Fruit fly (Drosophila melanogaster): ENCODE results near the gene ct.

The ct gene

dm6 chrX:7603657-7604056 is 4.6 kb upstream of the ct start:
- TF ChIP-seq toe (GFP tag; optimal IDR thresholded peaks at IDR 0.05) = no peak
- no peak for TF ChIP-seq cic (GFP tag; optimal IDR thresholded peaks at IDR 0.05)
- no peak for TF ChIP-seq CG5204 (GFP tag; optimal IDR thresholded peaks at IDR 0.05)
- TF ChIP-seq Hr96 (GFP tag; optimal IDR thresholded peaks at IDR 0.05) = no peak
- no peak for TF ChIP-seq CG14711 (tag; optimal IDR thresholded peaks at IDR 0.05)
- TF ChIP-seq ovo (GFP tag; optimal IDR thresholded peaks at IDR 0.05) = no peak
- no peak for TF ChIP-seq CG11617 (GFP tag; optimal IDR thresholded peaks at IDR 0.05)
- TF ChIP-seq CG12768 (GFP tag; optimal IDR thresholded peaks at IDR 0.05) = no peak
- TF ChIP-seq kay (GFP tag; ENCODE audit: borderline replicate concordance) = no peak
- TF ChIP-seq cnc (optimal IDR thresholded peaks at IDR 0.05) = no peak
- no peak for TF ChIP-seq bab1 (GFP tag; optimal IDR thresholded peaks at IDR 0.05)
- TF ChIP-seq CG7101 (tag; optimal IDR thresholded peaks at IDR 0.05) = no peak
- TF ChIP-seq pad (GFP tag; optimal IDR thresholded peaks at IDR 0.05) = no peak
- no peak for TF ChIP-seq Crg-1 (GFP tag; optimal IDR thresholded peaks at IDR 0.05)
- TF ChIP-seq Clk (GFP tag; optimal IDR thresholded peaks at IDR 0.05) = no peak
- TF ChIP-seq CG7045 (GFP tag; optimal IDR thresholded peaks at IDR 0.05) = no peak
- TF ChIP-seq Mnt (GFP tag; optimal IDR thresholded peaks at IDR 0.05) = no peak
- no peak for TF ChIP-seq CG1620 (GFP tag; optimal IDR thresholded peaks at IDR 0.05)

dm6 chrX:7604503-7604969 is 3.7 kb upstream of the ct start:
- TF ChIP-seq ovo (GFP tag; optimal IDR thresholded peaks at IDR 0.05) (peak; percentile 50), CG12768 (GFP tag; optimal IDR thresholded peaks at IDR 0.05) (no peak), cic (GFP tag; optimal IDR thresholded peaks at IDR 0.05) (no peak), CG11617 (GFP tag; optimal IDR thresholded peaks at IDR 0.05) (peak; percentile 48), Hr96 (GFP tag; optimal IDR thresholded peaks at IDR 0.05) (peak; percentile 45), CG14711 (tag; optimal IDR thresholded peaks at IDR 0.05) (no peak), tj (GFP tag; optimal IDR thresholded peaks at IDR 0.05) (peak; percentile 55), pad (GFP tag; optimal IDR thresholded peaks at IDR 0.05) (peak; percentile 48), Mnt (GFP tag; optimal IDR thresholded peaks at IDR 0.05) (peak; percentile 8), CG7045 (GFP tag; optimal IDR thresholded peaks at IDR 0.05) (peak; percentile 44)

dm6 chrX:7605669-7606068 is 2.6 kb upstream of the ct start:
- TF ChIP-seq toe (GFP tag; optimal IDR thresholded peaks at IDR 0.05) = peak; percentile 2
- peak; percentile 23 for TF ChIP-seq tj (GFP tag; optimal IDR thresholded peaks at IDR 0.05)
- TF ChIP-seq cnc (optimal IDR thresholded peaks at IDR 0.05) = no peak
- no peak for TF ChIP-seq CG14711 (tag; optimal IDR thresholded peaks at IDR 0.05)

dm6 chrX:7606362-7606761 is 1.9 kb upstream of the ct start:
- no peak for TF ChIP-seq CG12768 (GFP tag; optimal IDR thresholded peaks at IDR 0.05)
- no peak for TF ChIP-seq bab1 (GFP tag; optimal IDR thresholded peaks at IDR 0.05)
- no peak for TF ChIP-seq cic (GFP tag; optimal IDR thresholded peaks at IDR 0.05)
- TF ChIP-seq Crg-1 (GFP tag; optimal IDR thresholded peaks at IDR 0.05) = no peak
- TF ChIP-seq CG7045 (GFP tag; optimal IDR thresholded peaks at IDR 0.05) = no peak
- no peak for TF ChIP-seq kay (GFP tag; ENCODE audit: borderline replicate concordance)
- TF ChIP-seq Clk (GFP tag; optimal IDR thresholded peaks at IDR 0.05) = no peak
- TF ChIP-seq ovo (GFP tag; optimal IDR thresholded peaks at IDR 0.05) = no peak
- no peak for TF ChIP-seq Mnt (GFP tag; optimal IDR thresholded peaks at IDR 0.05)
- no peak for TF ChIP-seq CG5204 (GFP tag; optimal IDR thresholded peaks at IDR 0.05)
- no peak for TF ChIP-seq CG1620 (GFP tag; optimal IDR thresholded peaks at IDR 0.05)
- TF ChIP-seq Hr96 (GFP tag; optimal IDR thresholded peaks at IDR 0.05) = no peak
- no peak for TF ChIP-seq cnc (optimal IDR thresholded peaks at IDR 0.05)
- no peak for TF ChIP-seq CG7101 (tag; optimal IDR thresholded peaks at IDR 0.05)
- no peak for TF ChIP-seq CG14711 (tag; optimal IDR thresholded peaks at IDR 0.05)
- no peak for TF ChIP-seq CG33017 (tag; optimal IDR thresholded peaks at IDR 0.05)

dm6 chrX:7616920-7617319 is 8.7 kb downstream of the ct start:
- TF ChIP-seq cic (GFP tag; optimal IDR thresholded peaks at IDR 0.05) (no peak), tj (GFP tag; optimal IDR thresholded peaks at IDR 0.05) (peak; percentile 36), CG7045 (GFP tag; optimal IDR thresholded peaks at IDR 0.05) (no peak)

- TF ChIP-seq CG1620 (GFP tag; optimal IDR thresholded peaks at IDR 0.05) = no peak
- no peak for TF ChIP-seq bab1 (GFP tag; optimal IDR thresholded peaks at IDR 0.05)
- TF ChIP-seq cnc (optimal IDR thresholded peaks at IDR 0.05) = no peak
- TF ChIP-seq pad (GFP tag; optimal IDR thresholded peaks at IDR 0.05) = no peak
- TF ChIP-seq CG5204 (GFP tag; optimal IDR thresholded peaks at IDR 0.05) = no peak
- TF ChIP-seq CG7045 (GFP tag; optimal IDR thresholded peaks at IDR 0.05) = no peak
- TF ChIP-seq ovo (GFP tag; optimal IDR thresholded peaks at IDR 0.05) = no peak
- TF ChIP-seq Crg-1 (GFP tag; optimal IDR thresholded peaks at IDR 0.05) = no peak
- TF ChIP-seq Mnt (GFP tag; optimal IDR thresholded peaks at IDR 0.05) = no peak
- no peak for TF ChIP-seq Hr96 (GFP tag; optimal IDR thresholded peaks at IDR 0.05)
- no peak for TF ChIP-seq CG11617 (GFP tag; optimal IDR thresholded peaks at IDR 0.05)
- no peak for TF ChIP-seq CG12768 (GFP tag; optimal IDR thresholded peaks at IDR 0.05)
- TF ChIP-seq CG7101 (tag; optimal IDR thresholded peaks at IDR 0.05) = no peak
- no peak for TF ChIP-seq toe (GFP tag; optimal IDR thresholded peaks at IDR 0.05)
- TF ChIP-seq CG14711 (tag; optimal IDR thresholded peaks at IDR 0.05) = no peak
- no peak for TF ChIP-seq kay (GFP tag; ENCODE audit: borderline replicate concordance)
- TF ChIP-seq CG33017 (tag; optimal IDR thresholded peaks at IDR 0.05) = no peak
- TF ChIP-seq tj (GFP tag; optimal IDR thresholded peaks at IDR 0.05) = no peak
These were observed 9.2 kb downstream of the ct start for dm6 chrX:7617414-7617813.

- peak; percentile 56 for TF ChIP-seq bab1 (GFP tag; optimal IDR thresholded peaks at IDR 0.05)
- TF ChIP-seq CG11617 (GFP tag; optimal IDR thresholded peaks at IDR 0.05) = no peak
- TF ChIP-seq CG14711 (tag; optimal IDR thresholded peaks at IDR 0.05) = peak; percentile 20
These were observed 10.0 kb downstream of the ct start for dm6 chrX:7618195-7618594.

Measured in whole organism, adult.